Worm (Caenorhabditis elegans) whole organism, midembryonic: ENCODE data around the gene K10C2.6.

ENCODE experiments used
- T22C8.4 ChIP-seq: fragments of 200-800 bp; sonication (Bioruptor generic); IDR thresholded peaks from 2 replicates; pipeline ENCODE4 v1.3.6; 2022; ENCODE audit warnings: missing genetic modification characterization, missing compliant biosample characterization
- cog-1 ChIP-seq: sonication (generic microtip); optimal IDR thresholded peaks from 2 replicates; lab custom pipeline; 2016; ENCODE audit warnings: missing genetic modification characterization, missing compliant biosample characterization
- flt-1 ChIP-seq: fragments of 200-800 bp; sonication (Bioruptor generic); IDR thresholded peaks from 2 replicates; pipeline ENCODE4 v1.3.6; 2022; ENCODE audit warnings: missing genetic modification characterization, missing compliant biosample characterization
- klf-2 ChIP-seq: fragments of 200-800 bp; sonication (Bioruptor generic); conservative IDR thresholded peaks from 2 replicates; pipeline ENCODE4 v1.3.6; 2022; ENCODE audit warnings: missing genetic modification reagents, missing genetic modification characterization, missing compliant biosample characterization
- med-1 ChIP-seq: sonication (generic microtip); optimal IDR thresholded peaks from 2 replicates; lab custom pipeline; 2017; ENCODE audit warnings: missing genetic modification characterization, mild to moderate bottlenecking, missing compliant biosample characterization, antibody characterized with exemption, missing genetic modification reagents; ENCODE audit not compliant: insufficient read depth
- ref-1 ChIP-seq: fragments of 200-800 bp; sonication (Bioruptor generic); conservative IDR thresholded peaks from 2 replicates; pipeline ENCODE4 v1.3.6; 2022; ENCODE audit warnings: missing genetic modification reagents, missing genetic modification characterization, missing compliant biosample characterization
- tab-1 ChIP-seq: fragments of 200-800 bp; sonication (Bioruptor generic); IDR thresholded peaks from 2 replicates; pipeline ENCODE4 v1.3.6; 2022; ENCODE audit warnings: missing genetic modification characterization, missing compliant biosample characterization
- ztf-23 ChIP-seq: fragments of 200-800 bp; sonication (Bioruptor generic); IDR thresholded peaks from 2 replicates; pipeline ENCODE4 v1.3.6; 2022; ENCODE audit warnings: missing genetic modification reagents, missing genetic modification characterization, missing compliant biosample characterization

ce11 chrX:6413583-6413982 is 37.7 kb upstream of the K10C2.6 start:
- TF ChIP-seq ref-1 (GFP tag; lab: Robert Waterston, UW) (no peak), T22C8.4 (no peak), cog-1 (tag; lab: Kevin White, UChicago) (no peak), flt-1 (no peak), ztf-23 (no peak), tab-1 (no peak), med-1 (GFP tag; lab: Kevin White, UChicago) (no peak), klf-2 (GFP tag; lab: Robert Waterston, UW) (no peak)
